Worm (Caenorhabditis elegans): ENCODE data around the gene cdk-5.

Gene cdk-5

ce11 chrIII:13464493-13465362, 1.4 kb downstream of the cdk-5 start, which contains the start of gene kel-3 (continued):
- TF ChIP-seq snpc-1.3 (tag; optimal IDR thresholded peaks at IDR 0.05; ENCODE audit: insufficient read depth) (peak; percentile 90), zim-3 (tag; optimal IDR thresholded peaks at IDR 0.05) (peak; percentile 93), nhr-120 (GFP tag; IDR thresholded peaks at IDR 0.05) (no peak), tbp1 (GFP tag; optimal IDR thresholded peaks at IDR 0.05) (peak; percentile 71), attf-6 (GFP tag; IDR thresholded peaks at IDR 0.05) (peak; percentile 87), dpff-1 (tag; optimal IDR thresholded peaks at IDR 0.05) (peak; percentile 98), F33H1.4 (GFP tag; IDR thresholded peaks at IDR 0.05) (peak; percentile 67), F37B4.10 (GFP tag; IDR thresholded peaks at IDR 0.05) (0 out of 2 replicates have a peak, but pooled peaks have one; percentile 57), hrde-1 (tag; optimal IDR thresholded peaks at IDR 0.05; ENCODE audit: borderline replicate concordance) (peak; percentile 98), ztf-28 (GFP tag; IDR thresholded peaks at IDR 0.05) (0 out of 2 replicates have a peak, but pooled peaks have one; percentile 47), F39B2.1 (GFP tag; IDR thresholded peaks at IDR 0.05) (peak; percentile 84), rec-8 (tag; optimal IDR thresholded peaks at IDR 0.05) (peak; percentile 31 to 57), nfya-2 (GFP tag; IDR thresholded peaks at IDR 0.05) (peak; percentile 83; the same call in 1 of the 2 replicates), zfh-2 (GFP tag; conservative IDR thresholded peaks at IDR 0.05) (no peak), nhr-179 (tag; optimal IDR thresholded peaks at IDR 0.05) (peak; percentile 54), let-607 (tag; optimal IDR thresholded peaks at IDR 0.05) (peak; percentile 60 to 71), C17E4.6 (GFP tag; IDR thresholded peaks at IDR 0.05) (peak; percentile 81), F55B11.4 (tag; optimal IDR thresholded peaks at IDR 0.05; ENCODE audit: borderline replicate concordance, insufficient read depth) (no peak), egrh-3 (GFP tag; IDR thresholded peaks at IDR 0.05) (0 out of 2 replicates have a peak, but pooled peaks have one; percentile 9), rcor-1 (GFP tag; IDR thresholded peaks at IDR 0.05) (peak; percentile 74), ceh-40 (GFP tag; IDR thresholded peaks at IDR 0.05) (no peak), ztf-18 (tag; optimal IDR thresholded peaks at IDR 0.05) (peak; percentile 85), Y53G8AR.9 (GFP tag; conservative IDR thresholded peaks at IDR 0.05) (peak; percentile 97), pha-4 (tag; optimal IDR thresholded peaks at IDR 0.05) (peak; percentile 72), let-526 (GFP tag; IDR thresholded peaks at IDR 0.05) (peak; percentile 82), Y67H2A.10 (GFP tag; conservative IDR thresholded peaks at IDR 0.05) (no peak), D2030.7 (GFP tag; IDR thresholded peaks at IDR 0.05) (peak; percentile 91), die-1 (tag; optimal IDR thresholded peaks at IDR 0.05) (peak; percentile 78), lsl-1 (GFP tag; optimal IDR thresholded peaks at IDR 0.05) (peak; percentile 73), dox-1 (GFP tag; IDR thresholded peaks at IDR 0.05) (peak; percentile 83), ceh-100 (GFP tag; IDR thresholded peaks at IDR 0.05) (peak; percentile 76), somi-1 (GFP tag; optimal IDR thresholded peaks at IDR 0.05) (peak; percentile 77), ekl-4 (GFP tag; IDR thresholded peaks at IDR 0.05) (peak; percentile 97), him-1 (tag; optimal IDR thresholded peaks at IDR 0.05) (peak; percentile 54), F10E7.11 (tag; optimal IDR thresholded peaks at IDR 0.05) (peak; percentile 97), lin-35 (GFP tag; optimal IDR thresholded peaks at IDR 0.05) (peak in 2 of 3 experiments; percentile 62 to 89), T07F8.4 (tag; optimal IDR thresholded peaks at IDR 0.05) (peak; percentile 75), snpc-4 (GFP tag; optimal IDR thresholded peaks at IDR 0.05) (no peak), snpc-4 (tag; optimal IDR thresholded peaks at IDR 0.05) (peak in 3 of 4 experiments; percentile 51 to 79 (median 56))

Data from whole organism, young adult.